Worm (Caenorhabditis elegans) whole organism, mixed stage, embryonic: ENCODE data around the gene srd-50.

Source experiments
- elt-3 ChIP-seq: fragments of 150-350 bp; optimal IDR thresholded peaks from 2 replicates; lab custom pipeline; 2014; ENCODE audit warnings: missing biosample characterization, missing genetic modification characterization
- nhr-12 ChIP-seq: fragments of 150-350 bp; optimal IDR thresholded peaks from 2 replicates; lab custom pipeline; 2014; ENCODE audit warnings: missing biosample characterization, missing genetic modification characterization

- no peak for TF ChIP-seq nhr-12 (tag; lab: Kevin White, UChicago)
- no peak for TF ChIP-seq elt-3 (tag; lab: Kevin White, UChicago)
Observed at ce11 chrX:13463793-13464192, 17.8 kb downstream of the srd-50 start, which contains the start of gene F02D10.2.
